Worm (Caenorhabditis elegans) whole organism, L4 larva: ENCODE data around the gene ZK1236.1.

Experiments used
- hlh-30 ChIP-seq: sonication (generic microtip); optimal IDR thresholded peaks from 2 replicates; lab custom pipeline; 2017; ENCODE audit warnings: antibody characterized with exemption, mild to moderate bottlenecking, missing genetic modification characterization, missing compliant biosample characterization; ENCODE audit not compliant: insufficient read depth
- nhr-6 ChIP-seq: fragments of 150-350 bp; optimal IDR thresholded peaks from 2 replicates; lab custom pipeline; 2014; ENCODE audit warnings: missing biosample characterization, missing genetic modification characterization

- peak; percentile 83 for TF ChIP-seq hlh-30 (tag; lab: Kevin White, UChicago)
- peak; percentile 71 for TF ChIP-seq nhr-6 (tag; lab: Kevin White, UChicago)
Observed at ce11 chrIII:8417192-8417967, 11.7 kb upstream of the ZK1236.1 start.
